Worm (Caenorhabditis elegans): ENCODE results near the gene lgc-57.

ce11 chrII:10744801-10745200 is 50.0 kb downstream of the lgc-57 start:
- TF ChIP-seq blmp-1 (tag; optimal IDR thresholded peaks at IDR 0.05), result no peak
- TF ChIP-seq unc-39 (tag; optimal IDR thresholded peaks at IDR 0.05), result no peak
- TF ChIP-seq snpc-4 (tag; optimal IDR thresholded peaks at IDR 0.05), result no peak
- TF ChIP-seq nhr-76 (tag; optimal IDR thresholded peaks at IDR 0.05), result no peak
- TF ChIP-seq nhr-28 (tag; optimal IDR thresholded peaks at IDR 0.05), result no peak
- no peak for TF ChIP-seq unc-62 (GFP tag; optimal IDR thresholded peaks at IDR 0.05)
- TF ChIP-seq elt-3 (tag; optimal IDR thresholded peaks at IDR 0.05), result no peak
- TF ChIP-seq nhr-237 (tag; optimal IDR thresholded peaks at IDR 0.05), result no peak
- TF ChIP-seq ztf-11 (tag; optimal IDR thresholded peaks at IDR 0.05), result no peak

All from whole organism, mixed stage, embryonic.